Fruit fly (Drosophila melanogaster) whole organism, embryonic: ENCODE measurements around the gene CG17906.

Source experiments
- Abd-B ChIP-seq: fragments of 200-800 bp; sonication (Bioruptor generic); optimal IDR thresholded peaks from 2 replicates; lab custom pipeline; 2018; ENCODE audit warnings: missing biosample characterization, mild to moderate bottlenecking, missing genetic modification characterization, moderate library complexity
- Awh ChIP-seq: fragments of 200-800 bp; sonication (Bioruptor generic); IDR thresholded peaks from 2 replicates; pipeline ENCODE4, ENCODE4 v1.3.6; 2022; ENCODE audit warnings: missing biosample characterization, missing genetic modification characterization
- BEAF-32 ChIP-seq: fragments of 200-800 bp; sonication (Bioruptor generic); optimal IDR thresholded peaks from 3 replicates; lab custom pipeline; 2017; ENCODE audit warnings: missing biosample characterization, missing genetic modification characterization, mild to moderate bottlenecking, moderate library complexity, missing genetic modification reagents
- CG10979 ChIP-seq: fragments of 200-800 bp; sonication (Bioruptor generic); optimal IDR thresholded peaks from 2 replicates; lab custom pipeline; 2018; ENCODE audit warnings: missing biosample characterization, mild to moderate bottlenecking, missing genetic modification characterization, moderate library complexity
- CG14441 ChIP-seq: fragments of 200-800 bp; sonication (Bioruptor generic); IDR thresholded peaks from 2 replicates; pipeline ENCODE4 v1.3.6; 2022; ENCODE audit warnings: missing biosample characterization, missing genetic modification characterization
- CG15073 ChIP-seq: fragments of 200-800 bp; sonication (Bioruptor generic); optimal IDR thresholded peaks from 2 replicates; lab custom pipeline; 2016; ENCODE audit warnings: missing biosample characterization, missing genetic modification characterization
- CG16815 ChIP-seq: fragments of 200-800 bp; sonication (Bioruptor generic); optimal IDR thresholded peaks from 3 replicates; lab custom pipeline; 2017; ENCODE audit warnings: missing biosample characterization, mild to moderate bottlenecking, missing genetic modification characterization
- CG16863 ChIP-seq: fragments of 200-800 bp; sonication (Bioruptor generic); optimal IDR thresholded peaks from 3 replicates; lab custom pipeline; 2016; ENCODE audit warnings: missing biosample characterization, missing genetic modification characterization
- CG17829 ChIP-seq: fragments of 200-800 bp; optimal IDR thresholded peaks from 2 replicates; lab custom pipeline; 2019; ENCODE audit warnings: missing biosample characterization, mild to moderate bottlenecking, missing genetic modification characterization, moderate library complexity
- CG18011 ChIP-seq: fragments of 200-800 bp; sonication (Bioruptor generic); optimal IDR thresholded peaks from 2 replicates; lab custom pipeline; 2017; ENCODE audit warnings: missing biosample characterization, missing genetic modification characterization, mild to moderate bottlenecking, moderate library complexity, missing genotype
- CG30403 ChIP-seq: fragments of 200-800 bp; sonication (Bioruptor generic); optimal IDR thresholded peaks from 3 replicates; lab custom pipeline; 2016; ENCODE audit warnings: missing biosample characterization, missing genetic modification characterization
- CG4360 ChIP-seq: fragments of 200-800 bp; sonication (Bioruptor generic); IDR thresholded peaks from 2 replicates; pipeline ENCODE4 v1.3.6; 2022; ENCODE audit warnings: missing biosample characterization, missing genetic modification characterization
- CG4617 ChIP-seq: fragments of 200-800 bp; sonication (Bioruptor generic); optimal IDR thresholded peaks from 3 replicates; lab custom pipeline; 2016; ENCODE audit warnings: missing biosample characterization, missing genetic modification characterization, borderline replicate concordance
- CG7357 ChIP-seq: fragments of 200-800 bp; sonication (Bioruptor generic); IDR thresholded peaks from 3 replicates; pipeline ENCODE4 v1.3.6; 2022; ENCODE audit warnings: missing biosample characterization, missing genetic modification characterization
- CG8281 ChIP-seq: fragments of 200-800 bp; sonication (Bioruptor generic); optimal IDR thresholded peaks from 2 replicates; lab custom pipeline; 2018; ENCODE audit warnings: missing biosample characterization, mild to moderate bottlenecking, missing genetic modification characterization, moderate library complexity
- CG8944 ChIP-seq: fragments of 200-800 bp; sonication (Bioruptor generic); optimal IDR thresholded peaks from 3 replicates; lab custom pipeline; 2016; ENCODE audit warnings: missing biosample characterization, missing genetic modification characterization
- CkIIα-i1 ChIP-seq: fragments of 200-800 bp; sonication (Bioruptor generic); IDR thresholded peaks from 2 replicates; pipeline ENCODE4 v1.3.6; 2022; ENCODE audit warnings: missing biosample characterization, missing genetic modification characterization
- D19A ChIP-seq: fragments of 200-800 bp; optimal IDR thresholded peaks from 3 replicates; lab custom pipeline; 2019; ENCODE audit warnings: missing biosample characterization, mild to moderate bottlenecking, missing genetic modification characterization, moderate library complexity
- Dbx ChIP-seq: fragments of 200-800 bp; sonication (Bioruptor generic); IDR thresholded peaks from 3 replicates; pipeline ENCODE4 v1.3.6; 2022; ENCODE audit warnings: missing biosample characterization, missing genetic modification characterization
- Deaf1 ChIP-seq: fragments of 200-800 bp; optimal IDR thresholded peaks from 3 replicates; lab custom pipeline; 2019; ENCODE audit warnings: missing biosample characterization, mild to moderate bottlenecking, missing genetic modification characterization, moderate library complexity
- Dek ChIP-seq: fragments of 200-800 bp; sonication (Bioruptor generic); optimal IDR thresholded peaks from 3 replicates; lab custom pipeline; 2019; ENCODE audit warnings: missing biosample characterization, mild to moderate bottlenecking, missing genetic modification characterization, moderate library complexity
- Dip3 ChIP-seq: fragments of 200-800 bp; sonication (Bioruptor generic); optimal IDR thresholded peaks from 3 replicates; lab custom pipeline; 2016; ENCODE audit warnings: missing biosample characterization, missing genetic modification characterization
- Dref ChIP-seq: fragments of 200-800 bp; sonication (Bioruptor generic); IDR thresholded peaks from 2 replicates; pipeline ENCODE4 v1.3.6; 2022; ENCODE audit warnings: missing biosample characterization, missing genetic modification characterization
- E2f2 ChIP-seq: fragments of 200-800 bp; sonication (Bioruptor generic); IDR thresholded peaks from 2 replicates; pipeline ENCODE4 v1.3.6; 2022; ENCODE audit warnings: missing biosample characterization, missing genetic modification characterization
- HLH54F ChIP-seq: fragments of 200-800 bp; sonication (Bioruptor generic); optimal IDR thresholded peaks from 3 replicates; lab custom pipeline; 2016; ENCODE audit warnings: missing biosample characterization, missing genetic modification characterization
- Mes4 ChIP-seq: fragments of 200-800 bp; sonication (Bioruptor generic); optimal IDR thresholded peaks from 2 replicates; lab custom pipeline; 2016; ENCODE audit warnings: missing biosample characterization, missing genetic modification characterization
- Ravus ChIP-seq: fragments of 200-800 bp; sonication (Bioruptor generic); IDR thresholded peaks from 2 replicates; pipeline ENCODE4 v1.3.6; 2022; ENCODE audit warnings: missing biosample characterization, missing genetic modification characterization
- Side ChIP-seq: fragments of 200-800 bp; sonication (Bioruptor generic); optimal IDR thresholded peaks from 2 replicates; lab custom pipeline; 2016; ENCODE audit warnings: missing biosample characterization, missing genetic modification characterization
- YL-1 ChIP-seq: fragments of 200-800 bp; sonication (Bioruptor generic); optimal IDR thresholded peaks from 3 replicates; lab custom pipeline; 2017; ENCODE audit warnings: missing biosample characterization, mild to moderate bottlenecking, missing genetic modification characterization
- ac ChIP-seq: fragments of 200-800 bp; sonication (Bioruptor generic); optimal IDR thresholded peaks from 3 replicates; lab custom pipeline; 2017; ENCODE audit warnings: missing biosample characterization, mild to moderate bottlenecking, missing genetic modification characterization
- al ChIP-seq: fragments of 200-800 bp; sonication (Bioruptor generic); IDR thresholded peaks from 2 replicates; pipeline ENCODE4 v1.3.6; 2022; ENCODE audit warnings: missing biosample characterization, missing genetic modification characterization
- ap ChIP-seq: fragments of 200-800 bp; sonication (Bioruptor generic); IDR thresholded peaks from 2 replicates; pipeline ENCODE4 v1.3.6; 2022; ENCODE audit warnings: missing biosample characterization, missing genetic modification characterization
- ase ChIP-seq: fragments of 200-800 bp; sonication (Bioruptor generic); IDR thresholded peaks from 3 replicates; pipeline ENCODE4 v1.3.6; 2022; ENCODE audit warnings: missing biosample characterization, missing genetic modification characterization
- croc ChIP-seq: fragments of 200-800 bp; sonication (Bioruptor generic); conservative IDR thresholded peaks from 3 replicates; pipeline ENCODE4 v1.3.6; 2022; ENCODE audit warnings: missing biosample characterization, missing genetic modification characterization
- crol ChIP-seq: fragments of 200-800 bp; sonication (Bioruptor generic); IDR thresholded peaks from 2 replicates; pipeline ENCODE4 v1.3.6; 2022; ENCODE audit warnings: missing biosample characterization, missing genetic modification characterization
- crp ChIP-seq, 2 experiments: fragments of 200-800 bp; sonication (Bioruptor generic); optimal IDR thresholded peaks; 2 replicates in 1 of 2; 3 replicates in 1 of 2; lab custom pipeline; 2017; ENCODE audit warnings: missing biosample characterization in 2 of 2, missing genetic modification characterization in 2 of 2, mild to moderate bottlenecking in 1 of 2, moderate library complexity in 1 of 2
- en ChIP-seq: fragments of 200-800 bp; sonication (Bioruptor generic); optimal IDR thresholded peaks from 2 replicates; lab custom pipeline; 2016; ENCODE audit warnings: missing biosample characterization, missing genetic modification characterization
- exex ChIP-seq: fragments of 200-800 bp; sonication (Bioruptor generic); optimal IDR thresholded peaks from 4 replicates; lab custom pipeline; 2018; ENCODE audit warnings: missing biosample characterization, mild to moderate bottlenecking, missing genetic modification characterization, moderate library complexity
- gcm2 ChIP-seq: fragments of 200-800 bp; sonication (Bioruptor generic); optimal IDR thresholded peaks from 2 replicates; lab custom pipeline; 2016; ENCODE audit warnings: missing biosample characterization, missing genetic modification characterization
- ind ChIP-seq: fragments of 200-800 bp; sonication (Bioruptor generic); optimal IDR thresholded peaks from 3 replicates; lab custom pipeline; 2016; ENCODE audit warnings: missing biosample characterization, missing genetic modification characterization
- jigr1 ChIP-seq: fragments of 200-800 bp; sonication (Bioruptor generic); IDR thresholded peaks from 3 replicates; pipeline ENCODE4 v1.3.6; 2022; ENCODE audit warnings: missing biosample characterization, missing genetic modification characterization
- lov ChIP-seq, 2 experiments: fragments of 200-800 bp in 1 of 2; fragments of >200 bp in 1 of 2; sonication (Bioruptor generic) in 1 of 2; IDR thresholded peaks in 1 of 2; optimal IDR thresholded peaks in 1 of 2; 2 replicates in 1 of 2; 3 replicates in 1 of 2; pipeline versions ENCODE4 v1.3.6 to Lab custom; 2017 to 2022; ENCODE audit warnings: missing biosample characterization in 1 of 2, missing genetic modification characterization in 1 of 2
- mld ChIP-seq: fragments of 200-800 bp; sonication (Bioruptor generic); IDR thresholded peaks from 3 replicates; pipeline ENCODE4 v1.3.6; 2022; ENCODE audit warnings: missing biosample characterization, missing genetic modification characterization; ENCODE audit not compliant: partially characterized antibody
- nom ChIP-seq: fragments of 200-800 bp; sonication (Bioruptor generic); optimal IDR thresholded peaks from 2 replicates; lab custom pipeline; 2017; ENCODE audit warnings: missing biosample characterization, missing genetic modification characterization, mild to moderate bottlenecking, moderate library complexity, missing genetic modification reagents
- salm ChIP-seq: fragments of 200-800 bp; sonication (Bioruptor generic); optimal IDR thresholded peaks from 2 replicates; lab custom pipeline; 2018; ENCODE audit warnings: missing biosample characterization, mild to moderate bottlenecking, missing genetic modification characterization
- sens ChIP-seq: fragments of 200-800 bp; sonication (Bioruptor generic); peaks from one replicate; lab custom pipeline; 2016; ENCODE audit warnings: missing biosample characterization, missing genetic modification characterization
- slbo ChIP-seq: fragments of 200-800 bp; sonication (Bioruptor generic); IDR thresholded peaks from 2 replicates; pipeline ENCODE4 v1.3.6; 2022; ENCODE audit warnings: missing biosample characterization, missing genetic modification characterization
- tna ChIP-seq: fragments of 200-800 bp; sonication (Bioruptor generic); IDR thresholded peaks from 2 replicates; pipeline ENCODE4 v1.3.6; 2022; ENCODE audit warnings: missing biosample characterization, missing genetic modification characterization; ENCODE audit not compliant: partially characterized antibody
- vnd ChIP-seq: fragments of 200-800 bp; sonication (Bioruptor generic); IDR thresholded peaks from 3 replicates; pipeline ENCODE4 v1.3.6; 2022; ENCODE audit warnings: missing biosample characterization, missing genetic modification characterization; ENCODE audit not compliant: partially characterized antibody
- zfh2 ChIP-seq: fragments of 200-800 bp; sonication (Bioruptor generic); optimal IDR thresholded peaks from 2 replicates; lab custom pipeline; 2016; ENCODE audit warnings: missing biosample characterization, missing genetic modification characterization

The CG17906 gene

DNA sequence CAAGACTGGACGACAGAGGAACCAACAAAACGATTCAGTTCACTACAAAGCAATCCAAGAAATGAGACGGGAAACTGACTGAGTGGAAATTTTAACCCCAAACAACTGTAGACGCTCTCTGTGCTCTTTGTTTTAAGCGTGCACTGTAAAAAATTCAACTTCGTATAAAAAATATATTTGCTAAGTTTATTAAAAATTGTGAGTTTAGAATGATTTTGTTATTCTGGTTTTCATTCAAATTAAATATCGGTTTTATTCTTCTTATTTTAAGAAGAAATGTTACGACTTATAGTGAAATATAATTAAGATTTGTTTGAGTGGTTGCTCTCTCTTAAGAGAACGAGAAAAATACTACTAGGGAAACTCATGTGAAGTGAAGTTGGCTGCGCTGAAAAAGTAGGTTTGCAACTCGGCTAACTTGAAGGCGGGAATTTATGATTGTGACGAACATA lies 36.1 kb upstream of the CG17906 start (continued):
- TF ChIP-seq CG7357 (GFP tag; lab: Robert Waterston, UW) (peak; percentile 93), al (peak; percentile 93), gcm2 (peak; percentile 96), CG4617 (peak; percentile 79), croc (GFP tag; lab: Robert Waterston, UW) (peak; percentile 96), en (peak; percentile 74), Ravus (GFP tag; lab: Robert Waterston, UW) (peak; percentile 95), CG17829 (tag; lab: Kevin White, UChicago) (peak; percentile 96), Mes4 (GFP tag; lab: Kevin White, UChicago) (peak; percentile 90), ac (GFP tag; lab: Kevin White, UChicago) (peak; percentile 89), CG18011 (GFP tag; lab: Kevin White, UChicago) (peak; percentile 72), crol (GFP tag; lab: Robert Waterston, UW) (peak; percentile 85), crp (GFP tag; optimal IDR thresholded peaks at IDR 0.05; lab: Kevin White, UChicago) (peak in 1 of 2 experiments; percentile 65), CG16863 (GFP tag; lab: Kevin White, UChicago) (peak; percentile 91), ind (GFP tag; lab: Kevin White, UChicago) (peak; percentile 91), mld (no peak), Dbx (GFP tag; lab: Robert Waterston, UW) (peak; percentile 98), YL-1 (GFP tag; lab: Kevin White, UChicago) (peak; percentile 58), E2f2 (peak; percentile 98), zfh2 (GFP tag; lab: Kevin White, UChicago) (peak; percentile 79), Side (GFP tag; lab: Kevin White, UChicago) (peak; percentile 96), CG4360 (GFP tag; lab: Robert Waterston, UW) (peak; percentile 84), Abd-B (GFP tag; lab: Kevin White, UChicago) (peak; percentile 86), Dip3 (GFP tag; lab: Kevin White, UChicago) (peak; percentile 90), CG8944 (GFP tag; lab: Kevin White, UChicago) (peak; percentile 83), CG15073 (GFP tag; lab: Kevin White, UChicago) (peak; percentile 70), ap (peak; percentile 97), Dref (no peak), slbo (GFP tag; lab: Robert Waterston, UW) (peak; percentile 98), vnd (no peak), Awh (GFP tag; lab: Robert Waterston, UW) (peak; percentile 98), lov (optimal IDR thresholded peaks at IDR 0.05; lab: Kevin White, UChicago) (no peak), lov (GFP tag; IDR thresholded peaks at IDR 0.05; lab: Robert Waterston, UW) (peak; percentile 97; the same call in 2 of the 3 replicates), CG16815 (peak; percentile 94), D19A (tag; lab: Kevin White, UChicago) (peak; percentile 96), ase (GFP tag; lab: Robert Waterston, UW) (peak; percentile 96), sens (peak; percentile 100), CG10979 (tag; lab: Kevin White, UChicago) (peak; percentile 97), CG30403 (GFP tag; lab: Kevin White, UChicago) (peak; percentile 96), nom (GFP tag; lab: Kevin White, UChicago) (no peak), CG14441 (peak; percentile 97), Deaf1 (peak; percentile 77), CG8281 (tag; lab: Kevin White, UChicago) (peak; percentile 66), CkIIα-i1 (peak; percentile 91; the same call in 1 of the 2 replicates), jigr1 (GFP tag; lab: Robert Waterston, UW) (peak; percentile 94), Dek (tag; lab: Kevin White, UChicago) (peak; percentile 95), tna (no peak; the same call in 1 of the 2 replicates), BEAF-32 (GFP tag; lab: Kevin White, UChicago) (no peak), HLH54F (peak; percentile 77), exex (tag; lab: Kevin White, UChicago) (peak; percentile 66), salm (tag; lab: Kevin White, UChicago) (peak; percentile 81)
